Worm (Caenorhabditis elegans) whole organism, L4/young adult: ENCODE measurements around the gene fbxc-21.

Experiments used
- W03F9.2 ChIP-seq: fragments of 150-350 bp; optimal IDR thresholded peaks from 2 replicates; lab custom pipeline; 2014; ENCODE audit warnings: missing biosample characterization, missing genetic modification characterization
- him-1 ChIP-seq: sonication (generic microtip); optimal IDR thresholded peaks from 2 replicates; lab custom pipeline; 2016; ENCODE audit warnings: missing genotype, missing genetic modification reagents, missing genetic modification characterization, missing compliant biosample characterization

DNA sequence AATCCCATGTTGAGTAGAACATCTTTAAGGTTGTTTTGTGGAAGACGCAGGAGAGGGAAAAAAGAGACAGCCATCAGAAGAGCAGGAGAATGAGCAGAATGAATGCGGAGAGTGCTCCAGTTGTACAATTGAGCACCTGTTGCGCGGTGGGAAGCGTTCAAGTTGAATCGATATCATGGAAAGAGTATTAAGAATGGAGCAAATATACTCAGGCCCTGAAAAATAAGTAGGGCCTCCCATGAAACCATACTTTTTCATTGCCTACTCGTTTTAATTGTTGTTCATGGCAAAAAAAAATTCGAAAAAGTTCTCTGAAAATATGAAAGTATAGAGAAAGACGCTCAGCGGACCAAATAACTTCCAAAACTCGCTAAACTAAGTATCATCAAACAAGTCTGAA lies 26.4 kb upstream of the fbxc-21 start, which contains the start of gene fbxb-48:
- no peak for TF ChIP-seq him-1 (tag; lab: Kevin White, UChicago)
- no peak for TF ChIP-seq W03F9.2
